Fruit fly (Drosophila melanogaster) whole organism, embryonic: ENCODE measurements around the gene sno.

ENCODE experiments used
- CG10366 ChIP-seq: fragments of 200-800 bp; sonication (Bioruptor generic); IDR thresholded peaks from 2 replicates; pipeline ENCODE4 v1.3.6; 2022; ENCODE audit warnings: missing biosample characterization, missing genetic modification characterization
- CG10543 ChIP-seq: fragments of 200-800 bp; sonication (Bioruptor generic); optimal IDR thresholded peaks from 3 replicates; lab custom pipeline; 2017; ENCODE audit warnings: missing biosample characterization, mild to moderate bottlenecking, missing genetic modification characterization, moderate library complexity
- CG11723 ChIP-seq: fragments of 200-800 bp; sonication (Bioruptor generic); optimal IDR thresholded peaks from 2 replicates; lab custom pipeline; 2017; ENCODE audit warnings: missing biosample characterization, mild to moderate bottlenecking, missing genetic modification characterization
- CG13424 ChIP-seq: fragments of 200-800 bp; sonication (Bioruptor generic); optimal IDR thresholded peaks from 2 replicates; lab custom pipeline; 2019; ENCODE audit warnings: missing biosample characterization, mild to moderate bottlenecking, missing genetic modification characterization, moderate library complexity
- CG13894 ChIP-seq: fragments of 200-800 bp; sonication (Bioruptor generic); optimal IDR thresholded peaks from 3 replicates; lab custom pipeline; 2018; ENCODE audit warnings: missing biosample characterization, mild to moderate bottlenecking, missing genetic modification characterization, moderate library complexity
- CG14050 ChIP-seq: fragments of 200-800 bp; sonication (Bioruptor generic); IDR thresholded peaks from 3 replicates; pipeline ENCODE4 v1.3.6; 2022; ENCODE audit warnings: missing biosample characterization, missing genetic modification characterization
- CG14441 ChIP-seq: fragments of 200-800 bp; sonication (Bioruptor generic); IDR thresholded peaks from 2 replicates; pipeline ENCODE4 v1.3.6; 2022; ENCODE audit warnings: missing biosample characterization, missing genetic modification characterization
- CG15479 ChIP-seq: fragments of 200-800 bp; sonication (Bioruptor generic); optimal IDR thresholded peaks from 3 replicates; lab custom pipeline; 2019; ENCODE audit warnings: missing biosample characterization, mild to moderate bottlenecking, missing genetic modification characterization, moderate library complexity
- CG17829 ChIP-seq: fragments of 200-800 bp; optimal IDR thresholded peaks from 2 replicates; lab custom pipeline; 2019; ENCODE audit warnings: missing biosample characterization, mild to moderate bottlenecking, missing genetic modification characterization, moderate library complexity
- CG18764 ChIP-seq: fragments of 200-800 bp; sonication (Bioruptor generic); optimal IDR thresholded peaks from 3 replicates; lab custom pipeline; 2016; ENCODE audit warnings: missing biosample characterization, missing genetic modification characterization
- CG32772 ChIP-seq: fragments of 200-800 bp; sonication (Bioruptor generic); IDR thresholded peaks from 2 replicates; pipeline ENCODE4 v1.3.6; 2022; ENCODE audit warnings: missing biosample characterization, missing genetic modification characterization
- CG3726 ChIP-seq: fragments of 200-800 bp; sonication (Bioruptor generic); IDR thresholded peaks from 3 replicates; pipeline ENCODE4, ENCODE4 v1.3.6; 2022; ENCODE audit warnings: missing biosample characterization, missing genetic modification characterization
- CG6254 ChIP-seq: fragments of 200-800 bp; sonication (Bioruptor generic); optimal IDR thresholded peaks from 3 replicates; lab custom pipeline; 2017; ENCODE audit warnings: mild to moderate bottlenecking, missing biosample characterization, missing genetic modification reagents, missing genetic modification characterization
- CG7372 ChIP-seq: fragments of 200-800 bp; sonication (Bioruptor generic); IDR thresholded peaks from 2 replicates; pipeline ENCODE4 v1.3.6; 2022; ENCODE audit warnings: missing biosample characterization, missing genetic modification characterization
- CG7987 ChIP-seq: fragments of 200-800 bp; sonication (Bioruptor generic); optimal IDR thresholded peaks from 2 replicates; lab custom pipeline; 2018; ENCODE audit warnings: missing biosample characterization, mild to moderate bottlenecking, missing genetic modification characterization, moderate library complexity
- CG8089 ChIP-seq: fragments of 200-800 bp; sonication (Bioruptor generic); optimal IDR thresholded peaks from 3 replicates; lab custom pipeline; 2016; ENCODE audit warnings: missing biosample characterization, missing genetic modification characterization
- CG9797 ChIP-seq: fragments of 200-800 bp; sonication (Bioruptor generic); optimal IDR thresholded peaks from 3 replicates; lab custom pipeline; 2018; ENCODE audit warnings: missing biosample characterization, mild to moderate bottlenecking, missing genetic modification characterization
- CHES-1-like ChIP-seq: fragments of 200-800 bp; sonication (Bioruptor generic); optimal IDR thresholded peaks from 2 replicates; lab custom pipeline; 2016; ENCODE audit warnings: missing biosample characterization, missing genetic modification characterization
- Camta ChIP-seq: fragments of 200-800 bp; sonication (Bioruptor generic); optimal IDR thresholded peaks from 2 replicates; lab custom pipeline; 2016; ENCODE audit warnings: missing biosample characterization, missing genetic modification characterization
- D19A ChIP-seq: fragments of 200-800 bp; optimal IDR thresholded peaks from 3 replicates; lab custom pipeline; 2019; ENCODE audit warnings: missing biosample characterization, mild to moderate bottlenecking, missing genetic modification characterization, moderate library complexity
- Doc3 ChIP-seq: fragments of 200-800 bp; sonication (Bioruptor generic); IDR thresholded peaks from 3 replicates; pipeline ENCODE4 v1.3.6; 2022; ENCODE audit warnings: missing biosample characterization, missing genetic modification characterization; ENCODE audit not compliant: partially characterized antibody
- Gug ChIP-seq: fragments of 200-800 bp; sonication (Bioruptor generic); IDR thresholded peaks from 4 replicates; pipeline ENCODE4 v1.3.6; 2022; ENCODE audit warnings: missing biosample characterization, missing genetic modification characterization
- HLH3B ChIP-seq: fragments of 200-800 bp; sonication (Bioruptor generic); IDR thresholded peaks from 2 replicates; pipeline ENCODE4 v1.3.6; 2022; ENCODE audit warnings: missing biosample characterization, missing genetic modification characterization
- Med ChIP-seq: fragments of 200-800 bp; sonication (Bioruptor generic); peaks from one replicate; lab custom pipeline; 2016; ENCODE audit warnings: missing biosample characterization, missing genetic modification characterization, mild to moderate bottlenecking, inconsistent platforms, moderate library complexity
- Myb ChIP-seq: fragments of 200-800 bp; sonication (Bioruptor generic); optimal IDR thresholded peaks from 2 replicates; lab custom pipeline; 2016; ENCODE audit warnings: missing biosample characterization, missing genetic modification characterization
- Side ChIP-seq: fragments of 200-800 bp; sonication (Bioruptor generic); optimal IDR thresholded peaks from 2 replicates; lab custom pipeline; 2016; ENCODE audit warnings: missing biosample characterization, missing genetic modification characterization
- Taf1 ChIP-seq: fragments of 200-800 bp; sonication (Bioruptor generic); IDR thresholded peaks from 2 replicates; pipeline ENCODE4 v1.3.6; 2022; ENCODE audit warnings: missing biosample characterization, missing genetic modification characterization
- cas ChIP-seq: fragments of 200-800 bp; sonication (Bioruptor generic); IDR thresholded peaks from 2 replicates; pipeline ENCODE4 v1.3.6; 2022; ENCODE audit warnings: missing biosample characterization, missing genetic modification characterization
- chn ChIP-seq: fragments of 200-800 bp; sonication (Bioruptor generic); optimal IDR thresholded peaks from 2 replicates; lab custom pipeline; 2016; ENCODE audit warnings: missing biosample characterization, missing genetic modification characterization
- ci ChIP-seq: fragments of 200-800 bp; sonication (Bioruptor generic); IDR thresholded peaks from 3 replicates; pipeline ENCODE4 v1.3.6; 2022; ENCODE audit warnings: missing biosample characterization, missing genetic modification characterization
- da ChIP-seq: fragments of 200-800 bp; sonication (Bioruptor generic); optimal IDR thresholded peaks from 2 replicates; lab custom pipeline; 2016; ENCODE audit warnings: missing biosample characterization, missing genetic modification characterization
- danr ChIP-seq: fragments of 200-800 bp; sonication (Bioruptor generic); IDR thresholded peaks from 2 replicates; pipeline ENCODE4 v1.3.6; 2022; ENCODE audit warnings: missing biosample characterization, missing genetic modification characterization
- dmrt99B ChIP-seq: fragments of 200-800 bp; sonication (Bioruptor generic); optimal IDR thresholded peaks from 2 replicates; lab custom pipeline; 2018; ENCODE audit warnings: missing biosample characterization, mild to moderate bottlenecking, missing genetic modification characterization, moderate library complexity
- esg ChIP-seq: fragments of 200-800 bp; sonication (Bioruptor generic); conservative IDR thresholded peaks from 2 replicates; pipeline ENCODE4 v1.3.6; 2022; ENCODE audit warnings: missing biosample characterization, missing genetic modification characterization
- gt ChIP-seq: fragments of 200-800 bp; sonication (Bioruptor generic); IDR thresholded peaks from 2 replicates; pipeline ENCODE4 v1.3.6; 2022; ENCODE audit warnings: missing biosample characterization, missing genetic modification characterization
- her ChIP-seq: fragments of 200-800 bp; sonication (Bioruptor generic); optimal IDR thresholded peaks from 2 replicates; lab custom pipeline; 2016; ENCODE audit warnings: missing biosample characterization, missing genetic modification characterization
- ind ChIP-seq: fragments of 200-800 bp; sonication (Bioruptor generic); optimal IDR thresholded peaks from 3 replicates; lab custom pipeline; 2016; ENCODE audit warnings: missing biosample characterization, missing genetic modification characterization
- lmd ChIP-seq: fragments of 200-800 bp; sonication (Bioruptor generic); IDR thresholded peaks from 2 replicates; pipeline ENCODE4 v1.3.6; 2022; ENCODE audit warnings: missing biosample characterization, missing genetic modification characterization
- mam ChIP-seq: fragments of 200-800 bp; sonication (Bioruptor generic); optimal IDR thresholded peaks from 3 replicates; lab custom pipeline; 2016; ENCODE audit warnings: missing biosample characterization, missing genetic modification characterization
- nmo ChIP-seq: fragments of 200-800 bp; sonication (Bioruptor generic); optimal IDR thresholded peaks from 2 replicates; lab custom pipeline; 2018; ENCODE audit warnings: missing biosample characterization, mild to moderate bottlenecking, missing genetic modification characterization, moderate library complexity
- phol ChIP-seq: fragments of 200-800 bp; sonication (Bioruptor generic); optimal IDR thresholded peaks from 3 replicates; lab custom pipeline; 2018; ENCODE audit warnings: missing biosample characterization, mild to moderate bottlenecking, missing genetic modification characterization, moderate library complexity
- pita ChIP-seq: fragments of 200-800 bp; sonication (Bioruptor generic); optimal IDR thresholded peaks from 2 replicates; lab custom pipeline; 2017; ENCODE audit warnings: missing biosample characterization, mild to moderate bottlenecking, missing genetic modification characterization
- prd ChIP-seq, 3 experiments: fragments of >200 bp in 2 of 3; fragments of 200-800 bp in 1 of 3; sonication (Bioruptor generic) in 1 of 3; optimal IDR thresholded peaks in 2 of 3; IDR thresholded peaks in 1 of 3; 2 replicates in 2 of 3; 3 replicates in 1 of 3; pipeline versions ENCODE4 v1.3.6 to Lab custom; 2017 to 2022; ENCODE audit warnings: missing biosample characterization in 1 of 3, missing genetic modification characterization in 1 of 3
- pum ChIP-seq: fragments of 200-800 bp; sonication (Bioruptor generic); optimal IDR thresholded peaks from 2 replicates; lab custom pipeline; 2016; ENCODE audit warnings: missing biosample characterization, missing genetic modification characterization
- sd ChIP-seq: fragments of 200-800 bp; sonication (Bioruptor generic); optimal IDR thresholded peaks from 3 replicates; lab custom pipeline; 2018; ENCODE audit warnings: missing biosample characterization, mild to moderate bottlenecking, missing genetic modification characterization, moderate library complexity
- ttk ChIP-seq: fragments of 200-800 bp; sonication (Bioruptor generic); IDR thresholded peaks from 2 replicates; pipeline ENCODE4 v2.1.2; 2022; ENCODE audit warnings: missing biosample characterization, missing genetic modification characterization
- wdn ChIP-seq: fragments of 200-800 bp; sonication (Bioruptor generic); IDR thresholded peaks from 2 replicates; pipeline ENCODE4 v1.3.6; 2022; ENCODE audit warnings: missing biosample characterization, missing genetic modification characterization
- zen ChIP-seq: fragments of 200-800 bp; sonication (Bioruptor generic); optimal IDR thresholded peaks from 3 replicates; lab custom pipeline; 2018; ENCODE audit warnings: missing biosample characterization, mild to moderate bottlenecking, missing genetic modification characterization, moderate library complexity

sno gene

DNA sequence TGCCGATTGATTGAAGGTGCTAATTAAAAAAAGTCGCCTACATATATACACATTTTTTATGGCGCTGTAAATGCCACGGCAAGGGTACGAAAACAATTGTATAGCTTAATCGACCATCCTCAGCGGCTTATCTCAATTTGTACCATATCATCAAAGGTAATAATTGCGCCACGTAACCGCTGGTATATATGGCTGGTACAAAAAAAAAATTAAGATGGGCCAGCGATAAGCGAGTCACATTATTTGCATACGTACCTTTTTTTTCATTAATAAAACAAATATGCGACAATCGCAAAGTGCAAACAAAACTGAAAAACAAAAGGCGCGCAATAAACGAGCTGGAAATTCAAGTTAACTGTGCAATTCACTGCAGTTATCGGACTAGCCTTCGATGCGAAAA, 43.0 kb upstream of the sno start (continued):
- TF ChIP-seq Side, result no peak
- TF ChIP-seq sd (tag; lab: Kevin White, UChicago), result peak; percentile 82

- TF ChIP-seq CG7372 (GFP tag; lab: Robert Waterston, UW) (0 out of 2 replicates have a peak, but pooled peaks have one; percentile 16), CG13424 (tag; lab: Kevin White, UChicago) (peak; percentile 30), ttk (GFP tag; lab: Robert Waterston, UW) (peak; percentile 58), pum (peak; percentile 17), wdn (GFP tag; lab: Robert Waterston, UW) (peak; percentile 38; the same call in 1 of the 2 replicates), cas (no peak), CG8089 (peak; percentile 35), zen (tag; lab: Kevin White, UChicago) (no peak), CG15479 (GFP tag; lab: Kevin White, UChicago) (no peak), CG10366 (GFP tag; lab: Robert Waterston, UW) (peak; percentile 40), CG14441 (GFP tag; lab: Robert Waterston, UW) (peak; percentile 77), esg (GFP tag; lab: Robert Waterston, UW) (peak; percentile 28; the same call in 1 of the 2 replicates), danr (no peak), CG17829 (tag; lab: Kevin White, UChicago) (peak; percentile 32), Taf1 (GFP tag; lab: Robert Waterston, UW) (peak; percentile 14; the same call in 1 of the 2 replicates), CG3726 (0 out of 3 replicates have a peak, but pooled peaks have one; percentile 35), CG6254 (GFP tag; lab: Kevin White, UChicago) (no peak), CG18764 (GFP tag; lab: Kevin White, UChicago) (no peak), mam (GFP tag; lab: Kevin White, UChicago) (peak; percentile 55), her (GFP tag; lab: Kevin White, UChicago) (peak; percentile 27), Camta (GFP tag; lab: Kevin White, UChicago) (peak; percentile 38), CG11723 (GFP tag; lab: Kevin White, UChicago) (no peak), CG9797 (no peak), CG7987 (GFP tag; lab: Kevin White, UChicago) (no peak), dmrt99B (tag; lab: Kevin White, UChicago) (peak; percentile 50), phol (peak; percentile 35), CG10543 (GFP tag; lab: Kevin White, UChicago) (no peak), CHES-1-like (peak; percentile 40), CG32772 (0 out of 2 replicates have a peak, but pooled peaks have one; percentile 22), D19A (tag; lab: Kevin White, UChicago) (no peak), Med (peak; percentile 92), da (peak; percentile 2), ci (GFP tag; lab: Robert Waterston, UW) (peak; percentile 65), Myb (GFP tag; lab: Kevin White, UChicago) (no peak), CG14050 (GFP tag; lab: Robert Waterston, UW) (peak; percentile 31; the same call in 2 of the 3 replicates), gt (GFP tag; lab: Robert Waterston, UW) (no peak), Gug (GFP tag; lab: Robert Waterston, UW) (peak; percentile 30; the same call in 1 of the 4 replicates), lmd (peak; percentile 56), ind (GFP tag; lab: Kevin White, UChicago) (peak; percentile 40), nmo (GFP tag; lab: Kevin White, UChicago) (peak; percentile 37), chn (peak; percentile 21), pita (GFP tag; lab: Kevin White, UChicago) (no peak), prd (optimal IDR thresholded peaks at IDR 0.05; lab: Kevin White, UChicago) (no peak), prd (GFP tag; IDR thresholded peaks at IDR 0.05; lab: Robert Waterston, UW) (peak; percentile 30), CG13894 (tag; lab: Kevin White, UChicago) (no peak), Doc3 (no peak), HLH3B (GFP tag; lab: Robert Waterston, UW) (peak; percentile 44)
These were observed 41.7 kb upstream of the sno start for dm6 chrX:13253062-13253724.
